Worm (Caenorhabditis elegans) whole organism, young adult: ENCODE results near the gene F55E10.2.

Source experiments
- B0035.1 ChIP-seq: sonication (generic microtip); optimal IDR thresholded peaks from 2 replicates; lab custom pipeline; 2016; ENCODE audit warnings: missing genetic modification characterization, mild to moderate bottlenecking, missing compliant biosample characterization, missing genotype, missing genetic modification reagents
- F23B12.7 ChIP-seq: sonication (generic microtip); optimal IDR thresholded peaks from 2 replicates; lab custom pipeline; 2017; ENCODE audit warnings: missing genetic modification characterization, mild to moderate bottlenecking, missing compliant biosample characterization, antibody characterized with exemption, moderate library complexity; ENCODE audit not compliant: insufficient read depth
- lin-35 ChIP-seq, 3 experiments: fragments of 150-350 bp in 2 of 3; sonication (generic microtip) in 1 of 3; optimal IDR thresholded peaks; 2 replicates each; lab custom pipeline; 2014 to 2018; ENCODE audit warnings: missing biosample characterization in 3 of 3, missing genetic modification characterization in 3 of 3, missing genetic modification reagents in 3 of 3
- lin-40 ChIP-seq: sonication (generic microtip); optimal IDR thresholded peaks from 2 replicates; lab custom pipeline; 2016; ENCODE audit warnings: missing genetic modification characterization, mild to moderate bottlenecking, missing compliant biosample characterization, missing genotype, missing genetic modification reagents
- nfya-1 ChIP-seq: sonication (generic microtip); optimal IDR thresholded peaks from 2 replicates; lab custom pipeline; 2017; ENCODE audit warnings: antibody characterized with exemption, missing compliant biosample characterization, missing genetic modification characterization, borderline replicate concordance; ENCODE audit not compliant: insufficient read depth
- sptf-2 ChIP-seq: fragments of 200-800 bp; sonication (Bioruptor generic); optimal IDR thresholded peaks from 2 replicates; lab custom pipeline; 2018; ENCODE audit warnings: mild to moderate bottlenecking, missing genetic modification characterization, missing compliant biosample characterization
- ztf-25 ChIP-seq: fragments of 200-800 bp; sonication (Bioruptor generic); IDR thresholded peaks from 2 replicates; pipeline ENCODE4 v1.3.6; 2022; ENCODE audit warnings: missing genetic modification reagents, missing genetic modification characterization, missing compliant biosample characterization

DNA sequence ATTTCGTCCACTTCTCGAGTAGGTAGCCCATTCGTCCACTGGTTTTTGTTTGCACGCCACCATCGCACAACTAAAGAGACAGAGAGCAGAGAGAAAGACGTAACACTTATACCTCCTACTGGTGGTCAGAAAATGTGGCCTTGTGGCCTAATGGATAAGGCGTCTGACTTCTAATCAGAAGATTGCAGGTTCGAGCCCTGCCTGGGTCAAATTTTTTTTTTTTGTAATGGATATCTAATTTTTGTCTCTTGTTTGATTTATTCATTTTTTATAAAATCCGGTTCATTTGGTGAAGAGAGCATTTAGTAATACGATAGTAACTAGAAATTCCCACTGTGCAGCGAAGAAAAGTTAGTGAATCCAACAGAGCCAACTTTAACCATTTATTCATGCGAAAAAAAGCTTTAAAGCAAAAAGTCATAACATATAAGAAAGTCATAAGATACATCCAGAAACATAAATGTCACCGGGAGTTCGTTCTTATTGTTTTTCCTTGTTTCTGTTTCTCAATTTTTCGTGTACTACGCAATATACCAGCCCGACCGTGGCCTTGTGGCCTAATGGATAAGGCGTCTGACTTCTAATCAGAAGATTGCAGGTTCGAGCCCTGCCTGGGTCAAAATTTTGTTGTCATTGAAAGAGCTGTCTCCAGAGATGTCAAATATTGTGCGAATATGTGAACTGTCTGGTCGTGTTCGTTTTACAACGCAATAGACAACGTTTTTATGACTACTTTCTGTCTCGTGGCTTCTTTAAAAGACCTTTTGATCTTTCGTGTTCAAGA, 45.8 kb downstream of the F55E10.2 start:
- TF ChIP-seq nfya-1 (tag; lab: Kevin White, UChicago) (no peak), ztf-25 (GFP tag; lab: Robert Waterston, UW) (peak; percentile 67; the same call in 1 of the 2 replicates), lin-40 (peak; percentile 36), sptf-2 (GFP tag; lab: Kevin White, UChicago) (no peak), F23B12.7 (tag; lab: Kevin White, UChicago) (peak; percentile 60), B0035.1 (tag; lab: Kevin White, UChicago) (no peak), lin-35 (GFP tag; optimal IDR thresholded peaks at IDR 0.05; lab: Kevin White, UChicago) (peak in 1 of 3 experiments; percentile 75)
